Fruit fly (Drosophila melanogaster) whole organism, embryonic: ENCODE results near the gene Rab9.

Source experiments
- CG10366 ChIP-seq: fragments of 200-800 bp; sonication (Bioruptor generic); IDR thresholded peaks from 2 replicates; pipeline ENCODE4 v1.3.6; 2022; ENCODE audit warnings: missing biosample characterization, missing genetic modification characterization
- CG10543 ChIP-seq: fragments of 200-800 bp; sonication (Bioruptor generic); optimal IDR thresholded peaks from 3 replicates; lab custom pipeline; 2017; ENCODE audit warnings: missing biosample characterization, mild to moderate bottlenecking, missing genetic modification characterization, moderate library complexity
- CG11504 ChIP-seq: fragments of 200-800 bp; sonication (Bioruptor generic); optimal IDR thresholded peaks from 3 replicates; lab custom pipeline; 2019; ENCODE audit warnings: missing biosample characterization, mild to moderate bottlenecking, missing genetic modification characterization, moderate library complexity
- CG12391 ChIP-seq: fragments of 200-800 bp; sonication (Bioruptor generic); optimal IDR thresholded peaks from 3 replicates; lab custom pipeline; 2018; ENCODE audit warnings: missing biosample characterization, mild to moderate bottlenecking, missing genetic modification characterization, moderate library complexity
- CG12659 ChIP-seq: fragments of 200-800 bp; sonication (Bioruptor generic); optimal IDR thresholded peaks from 3 replicates; lab custom pipeline; 2017; ENCODE audit warnings: mild to moderate bottlenecking, missing biosample characterization, missing genetic modification reagents, missing genetic modification characterization
- CG16813 ChIP-seq: fragments of 200-800 bp; sonication (Bioruptor generic); IDR thresholded peaks from 3 replicates; pipeline ENCODE4 v1.3.6; 2022; ENCODE audit warnings: missing biosample characterization, missing genetic modification characterization; ENCODE audit not compliant: partially characterized antibody
- CG17186 ChIP-seq: fragments of 200-800 bp; sonication (Bioruptor generic); optimal IDR thresholded peaks from 3 replicates; lab custom pipeline; 2017; ENCODE audit warnings: missing biosample characterization, missing genetic modification reagents, missing genetic modification characterization
- CG17361 ChIP-seq: fragments of 200-800 bp; sonication (Bioruptor generic); IDR thresholded peaks from 3 replicates; pipeline ENCODE4 v1.3.6; 2022; ENCODE audit warnings: missing biosample characterization, missing genetic modification characterization
- CG17385 ChIP-seq: fragments of 200-800 bp; sonication (Bioruptor generic); optimal IDR thresholded peaks from 3 replicates; lab custom pipeline; 2018; ENCODE audit warnings: missing biosample characterization, mild to moderate bottlenecking, missing genetic modification characterization
- CG18262 ChIP-seq: fragments of 200-800 bp; optimal IDR thresholded peaks from 3 replicates; lab custom pipeline; 2019; ENCODE audit warnings: missing biosample characterization, mild to moderate bottlenecking, missing genetic modification characterization, moderate library complexity
- CG18599 ChIP-seq: fragments of 200-800 bp; sonication (Bioruptor generic); optimal IDR thresholded peaks from 3 replicates; lab custom pipeline; 2017; ENCODE audit warnings: missing biosample characterization, missing genetic modification characterization, mild to moderate bottlenecking, moderate library complexity, missing genetic modification reagents
- CG18764 ChIP-seq: fragments of 200-800 bp; sonication (Bioruptor generic); optimal IDR thresholded peaks from 3 replicates; lab custom pipeline; 2016; ENCODE audit warnings: missing biosample characterization, missing genetic modification characterization
- CG2120 ChIP-seq: fragments of 200-800 bp; sonication (Bioruptor generic); optimal IDR thresholded peaks from 3 replicates; lab custom pipeline; 2016; ENCODE audit warnings: missing biosample characterization, missing genetic modification characterization
- CG31365 ChIP-seq: fragments of 200-800 bp; sonication (Bioruptor generic); optimal IDR thresholded peaks from 2 replicates; lab custom pipeline; 2018; ENCODE audit warnings: missing biosample characterization, mild to moderate bottlenecking, missing genetic modification characterization
- CG3281 ChIP-seq: fragments of 200-800 bp; sonication (Bioruptor generic); optimal IDR thresholded peaks from 3 replicates; lab custom pipeline; 2017; ENCODE audit warnings: missing biosample characterization, mild to moderate bottlenecking, missing genetic modification characterization
- CG34224 ChIP-seq: fragments of 200-800 bp; sonication (Bioruptor generic); IDR thresholded peaks from 3 replicates; pipeline ENCODE4 v1.3.6; 2022; ENCODE audit warnings: missing biosample characterization, missing genetic modification characterization; ENCODE audit not compliant: partially characterized antibody
- CG4617 ChIP-seq: fragments of 200-800 bp; sonication (Bioruptor generic); optimal IDR thresholded peaks from 3 replicates; lab custom pipeline; 2016; ENCODE audit warnings: missing biosample characterization, missing genetic modification characterization, borderline replicate concordance
- CG4707 ChIP-seq: fragments of 200-800 bp; sonication (Bioruptor generic); optimal IDR thresholded peaks from 2 replicates; lab custom pipeline; 2018; ENCODE audit warnings: missing biosample characterization, mild to moderate bottlenecking, missing genetic modification characterization, moderate library complexity
- CG7839 ChIP-seq: fragments of 200-800 bp; sonication (Bioruptor generic); optimal IDR thresholded peaks from 3 replicates; lab custom pipeline; 2018; ENCODE audit warnings: missing biosample characterization, mild to moderate bottlenecking, missing genetic modification characterization, moderate library complexity
- CG8944 ChIP-seq: fragments of 200-800 bp; sonication (Bioruptor generic); optimal IDR thresholded peaks from 3 replicates; lab custom pipeline; 2016; ENCODE audit warnings: missing biosample characterization, missing genetic modification characterization
- D ChIP-seq, 2 experiments: fragments of 200-800 bp in 1 of 2; fragments of >200 bp in 1 of 2; sonication (Bioruptor generic) in 1 of 2; optimal IDR thresholded peaks; 2 replicates in 1 of 2; 3 replicates in 1 of 2; lab custom pipeline; 2017; ENCODE audit warnings: mild to moderate bottlenecking in 1 of 2, missing biosample characterization in 1 of 2, missing genetic modification characterization in 1 of 2, missing genetic modification reagents in 1 of 2
- Dek ChIP-seq: fragments of 200-800 bp; sonication (Bioruptor generic); optimal IDR thresholded peaks from 3 replicates; lab custom pipeline; 2019; ENCODE audit warnings: missing biosample characterization, mild to moderate bottlenecking, missing genetic modification characterization, moderate library complexity
- ERR ChIP-seq: fragments of 200-800 bp; sonication (Bioruptor generic); optimal IDR thresholded peaks from 2 replicates; lab custom pipeline; 2016; ENCODE audit warnings: missing biosample characterization, missing genetic modification characterization
- Fer1 ChIP-seq: fragments of 200-800 bp; sonication (Bioruptor generic); optimal IDR thresholded peaks from 2 replicates; lab custom pipeline; 2017; ENCODE audit warnings: missing biosample characterization, mild to moderate bottlenecking, missing genetic modification characterization
- HLH4C ChIP-seq: fragments of 200-800 bp; sonication (Bioruptor generic); IDR thresholded peaks from 3 replicates; pipeline ENCODE4 v1.3.6; 2022; ENCODE audit warnings: missing biosample characterization, missing genetic modification characterization; ENCODE audit not compliant: partially characterized antibody
- Hmr ChIP-seq: fragments of 200-800 bp; sonication (Bioruptor generic); optimal IDR thresholded peaks from 3 replicates; lab custom pipeline; 2017; ENCODE audit warnings: mild to moderate bottlenecking, missing biosample characterization, missing genetic modification reagents, missing genetic modification characterization
- MESR4 ChIP-seq: fragments of 200-800 bp; sonication (Bioruptor generic); optimal IDR thresholded peaks from 2 replicates; lab custom pipeline; 2018; ENCODE audit warnings: missing biosample characterization, mild to moderate bottlenecking, missing genetic modification characterization, moderate library complexity
- Max ChIP-seq: fragments of 200-800 bp; sonication (Bioruptor generic); optimal IDR thresholded peaks from 2 replicates; lab custom pipeline; 2016; ENCODE audit warnings: missing biosample characterization, mild to moderate bottlenecking, missing genetic modification characterization
- PHDP ChIP-seq: fragments of 200-800 bp; sonication (Bioruptor generic); optimal IDR thresholded peaks from 3 replicates; lab custom pipeline; 2018; ENCODE audit warnings: missing biosample characterization, mild to moderate bottlenecking, missing genetic modification characterization, moderate library complexity
- Side ChIP-seq: fragments of 200-800 bp; sonication (Bioruptor generic); optimal IDR thresholded peaks from 2 replicates; lab custom pipeline; 2016; ENCODE audit warnings: missing biosample characterization, missing genetic modification characterization
- Sin3A ChIP-seq: fragments of >200 bp; optimal IDR thresholded peaks from 2 replicates; lab custom pipeline; 2018
- Sox100B ChIP-seq: fragments of 200-800 bp; sonication (Bioruptor generic); optimal IDR thresholded peaks from 3 replicates; lab custom pipeline; 2018; ENCODE audit warnings: missing biosample characterization, mild to moderate bottlenecking, missing genetic modification characterization
- Sry-β ChIP-seq: fragments of 200-800 bp; sonication (Bioruptor generic); optimal IDR thresholded peaks from 2 replicates; lab custom pipeline; 2018; ENCODE audit warnings: missing biosample characterization, mild to moderate bottlenecking, missing genetic modification characterization, moderate library complexity
- esg ChIP-seq: fragments of 200-800 bp; sonication (Bioruptor generic); conservative IDR thresholded peaks from 2 replicates; pipeline ENCODE4 v1.3.6; 2022; ENCODE audit warnings: missing biosample characterization, missing genetic modification characterization
- gcm ChIP-seq: fragments of 200-800 bp; sonication (Bioruptor generic); optimal IDR thresholded peaks from 2 replicates; lab custom pipeline; 2019; ENCODE audit warnings: missing biosample characterization, mild to moderate bottlenecking, missing genetic modification characterization, moderate library complexity
- gem ChIP-seq: fragments of 200-800 bp; sonication (Bioruptor generic); optimal IDR thresholded peaks from 2 replicates; lab custom pipeline; 2019; ENCODE audit warnings: missing biosample characterization, mild to moderate bottlenecking, missing genetic modification characterization, moderate library complexity
- grau ChIP-seq: fragments of 200-800 bp; optimal IDR thresholded peaks from 3 replicates; lab custom pipeline; 2019; ENCODE audit warnings: missing biosample characterization, mild to moderate bottlenecking, missing genetic modification characterization, moderate library complexity
- ken ChIP-seq: fragments of 200-800 bp; sonication (Bioruptor generic); IDR thresholded peaks from 3 replicates; pipeline ENCODE4 v1.3.6; 2022; ENCODE audit warnings: missing biosample characterization, missing genetic modification characterization
- lab ChIP-seq: fragments of 200-800 bp; sonication (Bioruptor generic); optimal IDR thresholded peaks from 3 replicates; lab custom pipeline; 2017; ENCODE audit warnings: missing biosample characterization, missing genetic modification characterization, mild to moderate bottlenecking, moderate library complexity, missing genetic modification reagents
- lbe ChIP-seq: fragments of 200-800 bp; sonication (Bioruptor generic); optimal IDR thresholded peaks from 2 replicates; lab custom pipeline; 2016; ENCODE audit warnings: missing biosample characterization, mild to moderate bottlenecking, missing genetic modification characterization
- nerfin-1 ChIP-seq: fragments of 200-800 bp; sonication (Bioruptor generic); optimal IDR thresholded peaks from 3 replicates; lab custom pipeline; 2019; ENCODE audit warnings: missing biosample characterization, mild to moderate bottlenecking, missing genetic modification characterization, moderate library complexity
- nmo ChIP-seq: fragments of 200-800 bp; sonication (Bioruptor generic); optimal IDR thresholded peaks from 2 replicates; lab custom pipeline; 2018; ENCODE audit warnings: missing biosample characterization, mild to moderate bottlenecking, missing genetic modification characterization, moderate library complexity
- nom ChIP-seq: fragments of 200-800 bp; sonication (Bioruptor generic); optimal IDR thresholded peaks from 2 replicates; lab custom pipeline; 2017; ENCODE audit warnings: missing biosample characterization, missing genetic modification characterization, mild to moderate bottlenecking, moderate library complexity, missing genetic modification reagents
- so ChIP-seq: fragments of 200-800 bp; sonication (Bioruptor generic); IDR thresholded peaks from 3 replicates; pipeline ENCODE4 v1.3.6; 2022; ENCODE audit warnings: missing biosample characterization, missing genetic modification characterization
- stwl ChIP-seq: fragments of 200-800 bp; sonication (Bioruptor generic); optimal IDR thresholded peaks from 3 replicates; lab custom pipeline; 2018; ENCODE audit warnings: missing biosample characterization, mild to moderate bottlenecking, missing genetic modification characterization, moderate library complexity
- sug ChIP-seq: fragments of 200-800 bp; optimal IDR thresholded peaks from 2 replicates; lab custom pipeline; 2019; ENCODE audit warnings: missing biosample characterization, mild to moderate bottlenecking, missing genetic modification characterization, moderate library complexity
- unpg ChIP-seq: fragments of 200-800 bp; sonication (Bioruptor generic); optimal IDR thresholded peaks from 3 replicates; lab custom pipeline; 2018; ENCODE audit warnings: missing biosample characterization, mild to moderate bottlenecking, missing genetic modification characterization, moderate library complexity

Rab9 gene

dm6 chr2L:19430343-19430742, 2.0 kb upstream of the Rab9 start, which contains the start of gene RtcB (continued):
- TF ChIP-seq Sin3A (lab: Kevin White, UChicago) (peak; percentile 74), Dek (tag; lab: Kevin White, UChicago) (peak; percentile 16), CG31365 (tag; lab: Kevin White, UChicago) (peak; percentile 97), so (GFP tag; lab: Robert Waterston, UW) (no peak), CG17361 (GFP tag; lab: Robert Waterston, UW) (peak; percentile 47; the same call in 1 of the 3 replicates), CG8944 (GFP tag; lab: Kevin White, UChicago) (peak; percentile 7), HLH4C (GFP tag; lab: Robert Waterston, UW) (peak; percentile 94), stwl (tag; lab: Kevin White, UChicago) (peak; percentile 49), CG34224 (peak; percentile 89), CG4617 (GFP tag; lab: Kevin White, UChicago) (peak; percentile 40), gem (tag; lab: Kevin White, UChicago) (peak; percentile 19), CG16813 (peak; percentile 98), CG17186 (GFP tag; lab: Kevin White, UChicago) (peak; percentile 75)
- TF ChIP-seq, all 482 proteins: peak for 111

- TF ChIP-seq CG10366 (GFP tag; lab: Robert Waterston, UW), result no peak
- TF ChIP-seq CG4707 (GFP tag; lab: Kevin White, UChicago), result peak; percentile 46
- TF ChIP-seq CG7839 (tag; lab: Kevin White, UChicago), result peak; percentile 22
- TF ChIP-seq CG17385 (GFP tag; lab: Kevin White, UChicago), result peak; percentile 10
- TF ChIP-seq CG10543 (GFP tag; lab: Kevin White, UChicago), result peak; percentile 34
- TF ChIP-seq MESR4 (GFP tag; lab: Kevin White, UChicago), result no peak
- peak; percentile 6 for TF ChIP-seq CG12659 (GFP tag; lab: Kevin White, UChicago)
- peak; percentile 5 for TF ChIP-seq CG18262
- peak; percentile 27 for TF ChIP-seq Hmr
- TF ChIP-seq unpg (GFP tag; lab: Kevin White, UChicago), result peak; percentile 40
- TF ChIP-seq Side (GFP tag; lab: Kevin White, UChicago), result no peak
- TF ChIP-seq nerfin-1 (tag; lab: Kevin White, UChicago), result peak; percentile 25
- peak; percentile 23 for TF ChIP-seq CG3281 (GFP tag; lab: Kevin White, UChicago)
- peak; percentile 38 for TF ChIP-seq Fer1
- no peak for TF ChIP-seq CG31365 (tag; lab: Kevin White, UChicago)
- no peak for TF ChIP-seq D (optimal IDR thresholded peaks at IDR 0.05; lab: Kevin White, UChicago)
- TF ChIP-seq D (GFP tag; optimal IDR thresholded peaks at IDR 0.05; lab: Kevin White, UChicago), result peak; percentile 14
- TF ChIP-seq nmo (GFP tag; lab: Kevin White, UChicago), result peak; percentile 8
- TF ChIP-seq esg (GFP tag; lab: Robert Waterston, UW), result no peak
- TF ChIP-seq ERR (GFP tag; lab: Kevin White, UChicago), result peak; percentile 0
- peak; percentile 10 for TF ChIP-seq CG11504
- TF ChIP-seq gcm (GFP tag; lab: Kevin White, UChicago), result peak; percentile 70
- peak; percentile 11 for TF ChIP-seq sug (tag; lab: Kevin White, UChicago)
- TF ChIP-seq nom, result no peak
- TF ChIP-seq CG12391, result peak; percentile 25
- peak; percentile 32 for TF ChIP-seq PHDP (tag; lab: Kevin White, UChicago)
- no peak for TF ChIP-seq ken (GFP tag; lab: Robert Waterston, UW)
- TF ChIP-seq CG18764 (GFP tag; lab: Kevin White, UChicago), result no peak
- TF ChIP-seq CG18599 (GFP tag; lab: Kevin White, UChicago), result peak; percentile 40
- TF ChIP-seq Max (GFP tag; lab: Kevin White, UChicago), result no peak
- TF ChIP-seq CG2120 (GFP tag; lab: Kevin White, UChicago), result peak; percentile 32
- peak; percentile 4 for TF ChIP-seq Sox100B
- no peak for TF ChIP-seq lbe (GFP tag; lab: Kevin White, UChicago)
- no peak for TF ChIP-seq Sry-β
- TF ChIP-seq grau, result peak; percentile 63
- peak; percentile 46 for TF ChIP-seq lab
These were observed 918 bp downstream of the Rab9 start for dm6 chr2L:19433292-19433691.
